Worm (Caenorhabditis elegans) whole organism, early embryonic: ENCODE results near the gene enol-1.

Experiments used
- B0310.2 ChIP-seq: sonication (generic microtip); optimal IDR thresholded peaks from 2 replicates; lab custom pipeline; 2016; ENCODE audit warnings: mild to moderate bottlenecking, missing genetic modification characterization, missing compliant biosample characterization
- F13C5.2 ChIP-seq: sonication (generic microtip); optimal IDR thresholded peaks from 2 replicates; lab custom pipeline; 2017; ENCODE audit warnings: mild to moderate bottlenecking, missing genetic modification characterization, inconsistent platforms, missing compliant biosample characterization
- aly-1 ChIP-seq: sonication (generic microtip); optimal IDR thresholded peaks from 2 replicates; lab custom pipeline; 2016; ENCODE audit warnings: missing genetic modification characterization, missing compliant biosample characterization
- ama-1 ChIP-seq: fragments of 150-350 bp; optimal IDR thresholded peaks from 2 replicates; lab custom pipeline; 2014
- flt-1 ChIP-seq: fragments of 200-800 bp; sonication (Bioruptor generic); IDR thresholded peaks from 2 replicates; pipeline ENCODE4 v1.3.6; 2022; ENCODE audit warnings: missing genetic modification characterization, missing compliant biosample characterization
- hmbx-1 ChIP-seq: sonication (generic microtip); optimal IDR thresholded peaks from 2 replicates; lab custom pipeline; 2016; ENCODE audit warnings: mild to moderate bottlenecking, missing genetic modification characterization, missing compliant biosample characterization
- hmg-4 ChIP-seq: fragments of 200-800 bp; sonication (Bioruptor generic); optimal IDR thresholded peaks from 2 replicates; lab custom pipeline; 2018; ENCODE audit warnings: mild to moderate bottlenecking, missing genetic modification characterization, missing compliant biosample characterization
- hnd-1 ChIP-seq: sonication (generic microtip); optimal IDR thresholded peaks from 2 replicates; lab custom pipeline; 2016; ENCODE audit warnings: missing genetic modification characterization, missing compliant biosample characterization
- scrt-1 ChIP-seq: fragments of 200-800 bp; sonication (Bioruptor generic); IDR thresholded peaks from 2 replicates; pipeline ENCODE4 v1.3.6; 2022; ENCODE audit warnings: missing genetic modification characterization, missing compliant biosample characterization
- sea-1 ChIP-seq: fragments of 200-800 bp; sonication (Bioruptor generic); conservative IDR thresholded peaks from 2 replicates; pipeline ENCODE4 v1.3.6; 2022; ENCODE audit warnings: missing genetic modification characterization, missing compliant biosample characterization
- tbx-11 ChIP-seq: fragments of 200-800 bp; sonication (Bioruptor generic); IDR thresholded peaks from 2 replicates; pipeline ENCODE4 v1.3.6; 2022; ENCODE audit warnings: missing genetic modification characterization, missing compliant biosample characterization
- tbx-37 ChIP-seq: fragments of 200-800 bp; sonication (Bioruptor generic); conservative IDR thresholded peaks from 2 replicates; pipeline ENCODE4 v1.3.6; 2022; ENCODE audit warnings: missing genetic modification reagents, missing genetic modification characterization, missing compliant biosample characterization
- tra-4 ChIP-seq: sonication (generic microtip); optimal IDR thresholded peaks from 2 replicates; lab custom pipeline; 2017; ENCODE audit warnings: missing genetic modification characterization, missing compliant biosample characterization

- no peak for TF ChIP-seq tra-4 (tag; lab: Kevin White, UChicago)
- TF ChIP-seq ama-1 (lab: Kevin White, UChicago): no peak
- no peak for TF ChIP-seq F13C5.2 (tag; lab: Kevin White, UChicago)
- TF ChIP-seq tbx-11 (GFP tag; lab: Robert Waterston, UW): no peak
- TF ChIP-seq B0310.2 (tag; lab: Kevin White, UChicago): no peak
- no peak for TF ChIP-seq flt-1 (GFP tag; lab: Robert Waterston, UW)
- no peak for TF ChIP-seq aly-1 (tag; lab: Kevin White, UChicago)
- TF ChIP-seq hnd-1 (tag; lab: Kevin White, UChicago): no peak
- TF ChIP-seq hmg-4: no peak
- TF ChIP-seq scrt-1 (GFP tag; lab: Robert Waterston, UW): no peak
- TF ChIP-seq sea-1: no peak
- TF ChIP-seq tbx-37 (GFP tag; lab: Robert Waterston, UW): no peak
- TF ChIP-seq hmbx-1: no peak
Observed at ce11 chrII:8920955-8921354, 9.8 kb upstream of the enol-1 start.
